Worm (Caenorhabditis elegans): ENCODE measurements around the gene fbxa-199.

fbxa-199 gene

DNA sequence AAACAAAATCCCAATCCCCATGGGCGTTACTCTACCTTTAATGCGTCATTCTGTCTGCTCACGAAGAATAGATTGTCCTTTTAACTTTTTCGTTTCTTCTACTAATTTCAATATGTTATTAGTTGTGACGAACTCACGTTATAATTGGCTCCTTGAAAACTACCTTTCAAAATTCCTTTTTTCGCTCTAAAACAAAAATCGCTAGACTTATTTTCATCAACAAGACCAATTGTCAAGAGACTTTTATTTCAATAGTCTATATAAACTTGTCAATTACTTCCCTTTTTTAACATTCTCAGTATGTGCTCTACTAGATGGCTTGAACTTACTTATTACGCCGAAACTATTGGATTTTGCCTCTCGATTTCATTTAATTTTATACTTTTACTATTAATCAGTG lies 13.9 kb downstream of the fbxa-199 start, which contains the start of gene str-102:
Gene str-102 (plus strand): TSS at position 301 of the 400 bp plus-strand sequence.
- TF ChIP-seq nhr-10 (tag; optimal IDR thresholded peaks at IDR 0.05) = no peak
- no peak for TF ChIP-seq nhr-77 (tag; optimal IDR thresholded peaks at IDR 0.05)
- no peak for TF ChIP-seq lin-13 (GFP tag; optimal IDR thresholded peaks at IDR 0.05)
- TF ChIP-seq fos-1 (tag; optimal IDR thresholded peaks at IDR 0.05) = no peak
- TF ChIP-seq mdl-1 (tag; optimal IDR thresholded peaks at IDR 0.05) = no peak
- no peak for TF ChIP-seq sma-9 (GFP tag; optimal IDR thresholded peaks at IDR 0.05)
- TF ChIP-seq sma-9 (tag; optimal IDR thresholded peaks at IDR 0.05) = no peak
- TF ChIP-seq snpc-4 (tag; optimal IDR thresholded peaks at IDR 0.05) = no peak
- no peak for TF ChIP-seq aly-2 (tag; optimal IDR thresholded peaks at IDR 0.05)
- TF ChIP-seq Y55F3AM.14 (GFP tag; optimal IDR thresholded peaks at IDR 0.05) = no peak
- no peak for TF ChIP-seq unc-55 (GFP tag; optimal IDR thresholded peaks at IDR 0.05)
- TF ChIP-seq ztf-4 (tag; optimal IDR thresholded peaks at IDR 0.05) = no peak
- no peak for TF ChIP-seq zag-1 (tag; optimal IDR thresholded peaks at IDR 0.05)
- TF ChIP-seq unc-62 (GFP tag; optimal IDR thresholded peaks at IDR 0.05) = no peak
- TF ChIP-seq lin-11 (tag; optimal IDR thresholded peaks at IDR 0.05) = no peak
- no peak for TF ChIP-seq nhr-21 (tag; optimal IDR thresholded peaks at IDR 0.05)

DNA sequence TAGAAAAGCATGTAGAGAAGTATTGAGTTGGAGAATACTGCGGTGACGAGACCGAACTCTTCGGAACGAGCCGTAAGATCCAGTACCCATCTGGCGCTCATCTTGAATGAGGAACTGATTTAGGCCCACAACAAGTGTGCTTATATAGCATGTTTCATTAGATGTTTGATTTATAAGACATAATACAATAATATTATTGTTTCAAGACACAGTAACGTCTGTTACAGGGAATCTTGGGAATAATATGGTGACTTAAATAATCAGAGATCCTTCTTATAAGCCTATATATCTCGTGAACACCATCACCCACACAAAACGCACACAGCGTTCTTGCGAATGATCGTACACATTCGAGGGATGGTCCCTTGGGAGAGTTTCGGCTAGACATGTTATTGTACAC lies 14.9 kb downstream of the fbxa-199 start, which contains the start of gene str-88:
Gene str-88 (minus strand): TSS at position 101 of the 400 bp plus-strand sequence.
- TF ChIP-seq mbf-1 (tag; optimal IDR thresholded peaks at IDR 0.05) (no peak), nhr-25 (tag; optimal IDR thresholded peaks at IDR 0.05) (no peak), snpc-4 (tag; optimal IDR thresholded peaks at IDR 0.05) (no peak), ztf-4 (tag; optimal IDR thresholded peaks at IDR 0.05) (no peak), lin-11 (tag; optimal IDR thresholded peaks at IDR 0.05) (no peak), F13H6.1 (tag; optimal IDR thresholded peaks at IDR 0.05) (no peak), ceh-82 (tag; optimal IDR thresholded peaks at IDR 0.05) (no peak), dmd-4 (tag; optimal IDR thresholded peaks at IDR 0.05) (no peak), unc-39 (tag; optimal IDR thresholded peaks at IDR 0.05) (no peak), C34F6.9 (tag; optimal IDR thresholded peaks at IDR 0.05) (no peak), nhr-11 (tag; optimal IDR thresholded peaks at IDR 0.05) (no peak)

DNA sequence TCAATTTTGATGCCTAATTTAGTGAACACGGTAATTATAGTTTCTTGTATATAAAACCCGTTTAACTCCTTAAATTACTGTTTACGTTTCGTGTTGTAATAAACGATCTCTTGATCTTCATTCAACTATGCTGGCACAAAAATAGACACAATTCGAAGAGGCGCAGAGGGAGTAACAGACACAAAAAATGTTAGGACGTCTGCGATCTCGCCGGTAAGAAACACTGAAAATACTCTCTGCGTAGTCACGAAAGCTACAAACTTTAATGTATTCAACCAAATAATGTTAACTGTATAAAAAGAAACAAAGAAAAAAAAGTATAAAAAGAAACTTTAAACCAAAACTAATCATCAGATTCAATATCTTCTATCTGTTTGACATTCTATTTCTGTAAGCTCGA lies 17.8 kb downstream of the fbxa-199 start, which contains the start of gene dhs-23:
Gene dhs-23 (plus strand): TSS at position 363 of the 400 bp plus-strand sequence.
- no peak for TF ChIP-seq skn-1 (tag; optimal IDR thresholded peaks at IDR 0.05)
- TF ChIP-seq fos-1 (tag; optimal IDR thresholded peaks at IDR 0.05) = peak; percentile 1
- no peak for TF ChIP-seq nhr-77 (tag; optimal IDR thresholded peaks at IDR 0.05)

DNA sequence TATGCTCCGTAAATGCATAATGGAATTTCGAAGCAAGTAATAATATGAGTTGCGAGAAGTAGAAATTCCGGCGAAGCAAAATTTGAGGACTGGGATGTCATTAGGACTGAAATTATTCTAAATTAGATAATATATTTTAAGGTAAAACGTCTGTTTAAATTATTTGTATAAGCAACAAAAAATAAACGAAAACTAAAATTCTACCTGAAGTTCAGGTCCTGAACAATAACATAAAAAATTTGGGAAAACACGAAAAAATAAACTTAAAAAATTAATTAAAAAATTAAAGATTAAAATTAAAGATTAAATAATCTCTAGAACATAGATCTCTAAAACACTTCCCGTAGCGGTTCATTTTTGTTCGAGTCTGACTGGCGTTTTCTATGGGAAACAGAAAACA lies 18.8 kb downstream of the fbxa-199 start, which contains the start of gene srh-251:
Gene srh-251 (minus strand): TSS at position 101 of the 400 bp plus-strand sequence.
- TF ChIP-seq nhr-11 (tag; optimal IDR thresholded peaks at IDR 0.05) (no peak), ZK546.5 (tag; optimal IDR thresholded peaks at IDR 0.05) (no peak), unc-55 (GFP tag; optimal IDR thresholded peaks at IDR 0.05) (no peak), alr-1 (tag; optimal IDR thresholded peaks at IDR 0.05) (no peak), nhr-10 (tag; optimal IDR thresholded peaks at IDR 0.05) (no peak), lin-13 (GFP tag; optimal IDR thresholded peaks at IDR 0.05) (no peak), ceh-16 (tag; optimal IDR thresholded peaks at IDR 0.05) (no peak), lin-11 (tag; optimal IDR thresholded peaks at IDR 0.05) (no peak), elt-1 (tag; optimal IDR thresholded peaks at IDR 0.05) (no peak), lin-39 (tag; optimal IDR thresholded peaks at IDR 0.05) (no peak), nhr-77 (tag; optimal IDR thresholded peaks at IDR 0.05) (no peak), nhr-237 (tag; optimal IDR thresholded peaks at IDR 0.05) (no peak), ama-1 (optimal IDR thresholded peaks at IDR 0.05) (no peak), elt-3 (tag; optimal IDR thresholded peaks at IDR 0.05) (no peak)

ce11 chrV:15377903-15378302 lies 20.7 kb downstream of the fbxa-199 start, which contains the start of gene srh-122:
srh-122 (minus strand) TSS chrV:15378003.
- TF ChIP-seq R02D3.7 (tag; optimal IDR thresholded peaks at IDR 0.05) (no peak), unc-62 (GFP tag; optimal IDR thresholded peaks at IDR 0.05) (no peak), nhr-21 (tag; optimal IDR thresholded peaks at IDR 0.05) (no peak)

DNA sequence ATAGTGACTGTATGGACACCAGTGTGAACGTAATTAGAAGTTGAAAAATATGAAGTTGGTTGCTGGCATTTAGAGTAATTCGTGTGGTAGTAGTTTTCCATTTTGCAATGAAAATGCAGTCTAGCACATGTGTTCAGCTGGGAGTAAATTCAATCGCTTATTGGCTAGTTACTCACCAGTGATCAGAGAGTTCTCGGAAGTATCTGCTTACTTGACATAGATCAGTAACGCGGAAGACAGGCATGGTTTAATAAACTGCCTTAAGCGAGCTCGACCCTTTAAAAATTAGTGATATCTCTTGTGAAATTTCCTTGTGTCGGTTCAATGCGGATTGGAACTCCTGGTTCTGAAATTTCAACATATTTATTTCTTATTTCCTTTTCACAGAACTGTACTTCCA lies 22.4 kb downstream of the fbxa-199 start, which contains the start of gene srh-52:
Gene srh-52 (minus strand): TSS at position 101 of the 400 bp plus-strand sequence.
- TF ChIP-seq nhr-12 (tag; optimal IDR thresholded peaks at IDR 0.05) (no peak), ztf-1 (GFP tag; conservative IDR thresholded peaks at IDR 0.05) (no peak), ztf-11 (tag; optimal IDR thresholded peaks at IDR 0.05) (no peak), nhr-25 (tag; optimal IDR thresholded peaks at IDR 0.05) (no peak), ZK546.5 (tag; optimal IDR thresholded peaks at IDR 0.05) (no peak), crh-2 (tag; optimal IDR thresholded peaks at IDR 0.05) (no peak), blmp-1 (tag; optimal IDR thresholded peaks at IDR 0.05; ENCODE audit: insufficient read depth) (no peak), skn-1 (tag; optimal IDR thresholded peaks at IDR 0.05) (no peak), unc-55 (GFP tag; optimal IDR thresholded peaks at IDR 0.05) (no peak), nhr-6 (tag; optimal IDR thresholded peaks at IDR 0.05) (no peak), nhr-237 (tag; optimal IDR thresholded peaks at IDR 0.05) (no peak), unc-62 (GFP tag; optimal IDR thresholded peaks at IDR 0.05) (no peak), mbf-1 (tag; optimal IDR thresholded peaks at IDR 0.05) (no peak), lin-11 (tag; optimal IDR thresholded peaks at IDR 0.05) (no peak), zag-1 (tag; optimal IDR thresholded peaks at IDR 0.05) (no peak), nhr-129 (tag; optimal IDR thresholded peaks at IDR 0.05) (no peak), sma-3 (GFP tag; optimal IDR thresholded peaks at IDR 0.05) (no peak)

Data from whole organism, L2 larva.